Fruit fly (Drosophila melanogaster) whole organism: ENCODE data around the gene Rip11.

Experiments used
- CG8478 ChIP-seq: fragments of >200 bp; optimal IDR thresholded peaks from 2 replicates; lab custom pipeline; 2018; ENCODE audit warnings: inconsistent platforms
- Dll ChIP-seq: fragments of >200 bp; optimal IDR thresholded peaks from 2 replicates; lab custom pipeline; 2017
- EcR ChIP-seq, 2 experiments: fragments of >200 bp; optimal IDR thresholded peaks; 2 replicates each; lab custom pipeline; 2017; ENCODE audit warnings: missing biosample characterization in 2 of 2, missing genetic modification characterization in 2 of 2, missing genetic modification reagents in 2 of 2
- pan ChIP-seq: fragments of >200 bp; optimal IDR thresholded peaks from 2 replicates; lab custom pipeline; 2017
- psq ChIP-seq: fragments of >200 bp; optimal IDR thresholded peaks from 2 replicates; lab custom pipeline; 2017
- usp ChIP-seq: fragments of >200 bp; optimal IDR thresholded peaks from 2 replicates; lab custom pipeline; 2017; ENCODE audit warnings: missing biosample characterization, missing genetic modification characterization, mixed read lengths

dm6 chrX:18587265-18587664 is 60.2 kb downstream of the Rip11 start:
- TF ChIP-seq pan (lab: Kevin White, UChicago), result no peak
- TF ChIP-seq Dll, result no peak
- no peak for TF ChIP-seq psq
- no peak for TF ChIP-seq usp (GFP tag; lab: Kevin White, UChicago)
- no peak for TF ChIP-seq EcR (GFP tag; optimal IDR thresholded peaks at IDR 0.05; lab: Kevin White, UChicago)
- TF ChIP-seq CG8478 (lab: Kevin White, UChicago), result no peak
